Fruit fly (Drosophila melanogaster) whole organism: ENCODE data around the gene Cpr67B.

Experiments used
- CG8478 ChIP-seq: fragments of >200 bp; optimal IDR thresholded peaks from 2 replicates; lab custom pipeline; 2018; ENCODE audit warnings: inconsistent platforms
- Dll ChIP-seq: fragments of >200 bp; optimal IDR thresholded peaks from 2 replicates; lab custom pipeline; 2017
- EcR ChIP-seq, 2 experiments: fragments of >200 bp; optimal IDR thresholded peaks; 2 replicates each; lab custom pipeline; 2017; ENCODE audit warnings: missing biosample characterization in 2 of 2, missing genetic modification characterization in 2 of 2, missing genetic modification reagents in 2 of 2
- pan ChIP-seq: fragments of >200 bp; optimal IDR thresholded peaks from 2 replicates; lab custom pipeline; 2017
- psq ChIP-seq: fragments of >200 bp; optimal IDR thresholded peaks from 2 replicates; lab custom pipeline; 2017
- usp ChIP-seq: fragments of >200 bp; optimal IDR thresholded peaks from 2 replicates; lab custom pipeline; 2017; ENCODE audit warnings: missing biosample characterization, missing genetic modification characterization, mixed read lengths

- TF ChIP-seq CG8478 (lab: Kevin White, UChicago) (no peak), EcR (GFP tag; optimal IDR thresholded peaks at IDR 0.05; lab: Kevin White, UChicago) (no peak), pan (lab: Kevin White, UChicago) (no peak), usp (GFP tag; lab: Kevin White, UChicago) (no peak), psq (lab: Kevin White, UChicago) (no peak), Dll (no peak)
Observed at dm6 chr3L:9410754-9411423, 6.3 kb downstream of the Cpr67B start, which contains the start of the genes CG4022 and Cpsf5.
